Fruit fly (Drosophila melanogaster) whole organism, wandering third instar larva: ENCODE data around the gene CG5934.
A peak's percentile ranks its signal among the peaks of the same experiment; 100 is the strongest.

ENCODE experiments used
- Abd-B ChIP-seq: fragments of >200 bp; optimal IDR thresholded peaks from 2 replicates; lab custom pipeline; 2017; ENCODE audit warnings: missing biosample characterization, missing genetic modification characterization
- CG9705 ChIP-seq: fragments of 200-800 bp; sonication (Bioruptor generic); optimal IDR thresholded peaks from 2 replicates; lab custom pipeline; 2018; ENCODE audit warnings: missing biosample characterization, mild to moderate bottlenecking, missing genetic modification characterization
- CrebA ChIP-seq: fragments of 200-800 bp; sonication (Bioruptor generic); optimal IDR thresholded peaks from 2 replicates; lab custom pipeline; 2016; ENCODE audit warnings: missing biosample characterization, mild to moderate bottlenecking, missing genetic modification characterization, borderline replicate concordance
- Dfd ChIP-seq: fragments of >200 bp; optimal IDR thresholded peaks from 2 replicates; lab custom pipeline; 2017; ENCODE audit warnings: missing biosample characterization, missing genetic modification characterization
- Dif ChIP-seq: fragments of 200-275, 200-300 bp; sonication (Bioruptor generic); optimal IDR thresholded peaks from 2 replicates; lab custom pipeline; 2018; ENCODE audit warnings: missing biosample characterization, missing genetic modification characterization; ENCODE audit not compliant: partially characterized antibody
- GATAd ChIP-seq: sonication (Bioruptor generic); optimal IDR thresholded peaks from 2 replicates; lab custom pipeline; 2016; ENCODE audit warnings: missing biosample characterization, missing genetic modification characterization
- HLH106 ChIP-seq: fragments of 200-800 bp; optimal IDR thresholded peaks from 3 replicates; lab custom pipeline; 2019; ENCODE audit warnings: missing biosample characterization, mild to moderate bottlenecking, missing genetic modification characterization, moderate library complexity
- Hnf4 ChIP-seq: fragments of 200-800 bp; sonication (Bioruptor generic); optimal IDR thresholded peaks from 2 replicates; lab custom pipeline; 2016; ENCODE audit warnings: missing biosample characterization, mild to moderate bottlenecking, missing genetic modification characterization
- Hr78 ChIP-seq: fragments of >200 bp; optimal IDR thresholded peaks from 2 replicates; lab custom pipeline; 2017; ENCODE audit warnings: missing biosample characterization, missing genetic modification characterization
- Hr83 ChIP-seq: fragments of 200-300 bp; sonication (Bioruptor generic); optimal IDR thresholded peaks from 2 replicates; lab custom pipeline; 2016; ENCODE audit warnings: missing biosample characterization, mild to moderate bottlenecking, missing genetic modification characterization, moderate library complexity; ENCODE audit not compliant: poor library complexity, severe bottlenecking
- Jra ChIP-seq: sonication (Bioruptor generic); optimal IDR thresholded peaks from 2 replicates; lab custom pipeline; 2016; ENCODE audit warnings: missing biosample characterization, missing genetic modification characterization
- Mio ChIP-seq: sonication (Bioruptor generic); optimal IDR thresholded peaks from 2 replicates; lab custom pipeline; 2016; ENCODE audit warnings: missing biosample characterization, missing genetic modification characterization
- Myc ChIP-seq: fragments of >200 bp; optimal IDR thresholded peaks from 2 replicates; lab custom pipeline; 2017
- N ChIP-seq: fragments of >200 bp; optimal IDR thresholded peaks from 2 replicates; lab custom pipeline; 2018; ENCODE audit warnings: missing biosample characterization, missing external identifiers, missing genetic modification characterization
- OdsH ChIP-seq: fragments of 200-800 bp; sonication (Bioruptor generic); optimal IDR thresholded peaks from 2 replicates; lab custom pipeline; 2016; ENCODE audit warnings: missing biosample characterization, mild to moderate bottlenecking, missing genetic modification characterization
- Rel ChIP-seq, 2 experiments: fragments of 200-800 bp; sonication (Bioruptor generic) in 1 of 2; optimal IDR thresholded peaks; 2 replicates in 1 of 2; 3 replicates in 1 of 2; lab custom pipeline; 2016 to 2019; ENCODE audit warnings: mild to moderate bottlenecking in 2 of 2, missing biosample characterization in 2 of 2, missing genetic modification characterization in 2 of 2, moderate library complexity in 1 of 2
- Sp1 ChIP-seq: fragments of 200-800 bp; sonication (Bioruptor generic); optimal IDR thresholded peaks from 3 replicates; lab custom pipeline; 2019; ENCODE audit warnings: missing biosample characterization, mild to moderate bottlenecking, missing genetic modification characterization, moderate library complexity
- Vsx2 ChIP-seq: fragments of 200-300, 225-300 bp; sonication (Bioruptor generic); optimal IDR thresholded peaks from 2 replicates; lab custom pipeline; 2018; ENCODE audit warnings: missing biosample characterization, missing genetic modification characterization; ENCODE audit not compliant: partially characterized antibody
- br ChIP-seq: fragments of 200-800 bp; sonication (Bioruptor generic); optimal IDR thresholded peaks from 2 replicates; lab custom pipeline; 2016; ENCODE audit warnings: missing biosample characterization, missing genetic modification characterization
- brk ChIP-seq: fragments of 200-800 bp; sonication (Bioruptor generic); optimal IDR thresholded peaks from 2 replicates; lab custom pipeline; 2016; ENCODE audit warnings: missing biosample characterization, mild to moderate bottlenecking, missing genetic modification characterization
- dmrt93B ChIP-seq: fragments of 200-800 bp; sonication (Bioruptor generic); optimal IDR thresholded peaks from 2 replicates; lab custom pipeline; 2018; ENCODE audit warnings: missing biosample characterization, mild to moderate bottlenecking, missing genetic modification characterization
- dsf ChIP-seq: sonication (Bioruptor generic); optimal IDR thresholded peaks from 2 replicates; lab custom pipeline; 2016; ENCODE audit warnings: missing biosample characterization, missing genetic modification characterization, borderline replicate concordance
- ey ChIP-seq: fragments of 200-800 bp; sonication (Bioruptor generic); optimal IDR thresholded peaks from 2 replicates; lab custom pipeline; 2016; ENCODE audit warnings: missing biosample characterization, missing genetic modification characterization
- foxo ChIP-seq, 2 experiments: fragments of 200-800 bp; sonication (Bioruptor generic); optimal IDR thresholded peaks; 2 replicates in 1 of 2; 3 replicates in 1 of 2; lab custom pipeline; 2016 to 2017; ENCODE audit warnings: missing biosample characterization in 2 of 2, missing genetic modification characterization in 2 of 2
- fru ChIP-seq: fragments of 200-800 bp; sonication (Bioruptor generic); optimal IDR thresholded peaks from 3 replicates; lab custom pipeline; 2016; ENCODE audit warnings: missing biosample characterization, mild to moderate bottlenecking, missing genetic modification characterization
- h ChIP-seq: fragments of 200-800 bp; sonication (Bioruptor generic); optimal IDR thresholded peaks from 3 replicates; lab custom pipeline; 2016; ENCODE audit warnings: missing biosample characterization, mild to moderate bottlenecking, missing genetic modification characterization
- jim ChIP-seq: fragments of 175-275, 200-325 bp; sonication (Bioruptor generic); optimal IDR thresholded peaks from 2 replicates; lab custom pipeline; 2016; ENCODE audit warnings: missing biosample characterization, mild to moderate bottlenecking, missing genetic modification characterization
- lola ChIP-seq: fragments of >200 bp; optimal IDR thresholded peaks from 2 replicates; lab custom pipeline; 2017; ENCODE audit warnings: missing biosample characterization, missing genetic modification characterization
- pan ChIP-seq: fragments of >200 bp; optimal IDR thresholded peaks from 2 replicates; lab custom pipeline; 2017
- psq ChIP-seq: fragments of 200-800 bp; sonication (Bioruptor generic); optimal IDR thresholded peaks from 3 replicates; lab custom pipeline; 2017; ENCODE audit warnings: missing biosample characterization, mild to moderate bottlenecking, missing genetic modification characterization, moderate library complexity
- rgr ChIP-seq: fragments of 200-800 bp; sonication (Bioruptor generic); optimal IDR thresholded peaks from 3 replicates; lab custom pipeline; 2016; ENCODE audit warnings: missing biosample characterization, mild to moderate bottlenecking, missing genetic modification characterization
- sv ChIP-seq: fragments of 200-800 bp; sonication (Bioruptor generic); optimal IDR thresholded peaks from 3 replicates; lab custom pipeline; 2016; ENCODE audit warnings: missing biosample characterization, missing genetic modification characterization
- tai ChIP-seq: sonication (Bioruptor generic); optimal IDR thresholded peaks from 2 replicates; lab custom pipeline; 2016; ENCODE audit warnings: missing biosample characterization, missing genetic modification characterization
- usp ChIP-seq: fragments of >200 bp; optimal IDR thresholded peaks from 2 replicates; lab custom pipeline; 2017; ENCODE audit warnings: missing biosample characterization, missing genetic modification characterization
- woc ChIP-seq: sonication (Bioruptor generic); optimal IDR thresholded peaks from 2 replicates; lab custom pipeline; 2016; ENCODE audit warnings: missing biosample characterization, mild to moderate bottlenecking, missing genetic modification characterization

Gene CG5934

DNA sequence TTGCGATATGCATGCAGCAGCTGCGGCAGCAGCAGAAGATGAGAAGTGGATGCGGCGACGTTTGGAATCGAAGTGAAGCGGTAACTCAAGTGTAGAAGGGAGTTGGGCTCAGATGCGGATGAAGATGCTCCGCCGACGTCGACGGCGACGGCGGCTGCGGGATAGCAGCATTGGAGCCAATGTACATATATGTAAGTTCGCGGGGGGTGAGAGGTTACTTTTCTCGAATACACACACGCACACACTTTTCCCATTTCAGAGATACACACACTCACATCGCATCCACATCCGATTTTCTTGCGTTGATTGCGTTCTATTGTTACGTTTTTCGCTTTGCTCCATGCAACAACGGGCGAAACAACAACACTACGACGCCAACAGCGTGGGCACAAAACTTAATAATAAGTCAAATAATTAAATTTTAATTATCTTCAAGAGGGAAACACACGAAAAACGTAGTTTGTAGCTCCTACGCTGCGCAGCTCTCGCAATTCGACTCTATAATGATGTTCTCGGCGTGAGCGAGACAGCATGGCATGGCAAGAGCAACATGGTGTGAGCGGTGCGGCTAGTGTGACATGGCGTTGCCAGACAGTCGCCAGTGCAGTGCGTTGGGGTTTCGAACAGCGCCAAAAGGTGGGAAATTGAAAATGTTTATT, 28.6 kb upstream of the CG5934 start, which contains the start of gene CG18766:
CG18766 (minus strand) TSS at position 508 of the 659 bp plus-strand sequence.
- TF ChIP-seq Dfd (GFP tag; lab: Kevin White, UChicago) (no peak), br (GFP tag; lab: Kevin White, UChicago) (peak; percentile 13), Hr83 (peak; percentile 79), foxo (GFP tag; optimal IDR thresholded peaks at IDR 0.05; lab: Kevin White, UChicago) (peak in 1 of 2 experiments; percentile 49), CG9705 (GFP tag; lab: Kevin White, UChicago) (no peak), HLH106 (tag; lab: Kevin White, UChicago) (peak; percentile 20), dsf (no peak), Abd-B (no peak), psq (peak; percentile 33), rgr (peak; percentile 31), OdsH (GFP tag; lab: Kevin White, UChicago) (peak; percentile 3), Vsx2 (GFP tag; lab: Kevin White, UChicago) (peak; percentile 21), fru (peak; percentile 6), h (GFP tag; lab: Kevin White, UChicago) (peak; percentile 31), GATAd (no peak), CrebA (GFP tag; lab: Kevin White, UChicago) (no peak), N (peak; percentile 32), Dif (GFP tag; lab: Kevin White, UChicago) (peak; percentile 66), Myc (no peak), Rel (GFP tag; optimal IDR thresholded peaks at IDR 0.05; lab: Kevin White, UChicago) (peak; percentile 50), Rel (tag; optimal IDR thresholded peaks at IDR 0.05; lab: Kevin White, UChicago) (peak; percentile 67), ey (GFP tag; lab: Kevin White, UChicago) (peak; percentile 32)

DNA sequence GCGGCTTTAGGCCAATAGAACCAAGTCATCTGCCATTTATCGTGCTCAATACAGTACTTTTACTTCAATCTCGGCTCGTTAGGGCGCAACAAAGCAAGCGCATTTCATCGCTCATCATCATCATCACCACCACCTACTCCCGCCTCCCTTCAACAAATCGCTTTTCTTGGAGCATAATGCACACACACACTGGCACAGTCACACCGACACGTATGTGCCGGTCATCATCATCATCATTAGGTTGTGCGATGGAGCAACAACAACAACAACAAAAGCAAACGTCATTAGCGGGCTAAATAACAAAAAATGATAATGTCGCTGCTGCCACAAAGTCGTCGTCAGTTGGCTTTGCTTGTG, 28.1 kb upstream of the CG5934 start:
- TF ChIP-seq jim, result no peak
- TF ChIP-seq GATAd, result no peak
- no peak for TF ChIP-seq CrebA (GFP tag; lab: Kevin White, UChicago)
- peak in 1 of 2 experiments; percentile 18 for TF ChIP-seq foxo (GFP tag; optimal IDR thresholded peaks at IDR 0.05; lab: Kevin White, UChicago)
- peak; percentile 8 for TF ChIP-seq rgr
- no peak for TF ChIP-seq Jra

DNA sequence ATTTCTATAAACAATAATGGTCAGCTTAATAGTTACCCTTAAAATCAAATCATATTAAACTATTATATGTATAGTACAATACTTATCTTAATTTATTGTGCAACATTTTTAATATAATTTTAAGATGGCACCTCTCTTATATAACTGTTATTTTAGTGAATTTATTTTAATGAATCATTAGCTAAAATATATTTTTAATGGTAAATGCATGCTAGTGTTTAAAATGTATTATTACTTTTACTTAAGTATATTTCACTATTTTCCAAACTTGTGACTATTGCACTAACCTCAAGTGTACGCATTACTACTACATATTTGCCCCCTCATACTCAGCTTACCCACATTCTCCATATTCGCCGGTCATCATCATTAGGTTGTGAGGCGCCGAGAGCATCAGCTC, 27.2 kb upstream of the CG5934 start:
- no peak for TF ChIP-seq fru
- no peak for TF ChIP-seq usp (GFP tag; lab: Kevin White, UChicago)
- no peak for TF ChIP-seq lola (GFP tag; lab: Kevin White, UChicago)
- no peak for TF ChIP-seq Hr78 (GFP tag; lab: Kevin White, UChicago)
- peak in 1 of 2 experiments; percentile 46 for TF ChIP-seq foxo (GFP tag; optimal IDR thresholded peaks at IDR 0.05; lab: Kevin White, UChicago)
- TF ChIP-seq OdsH (GFP tag; lab: Kevin White, UChicago), result peak; percentile 45
- no peak for TF ChIP-seq brk (GFP tag; lab: Kevin White, UChicago)
- no peak for TF ChIP-seq br (GFP tag; lab: Kevin White, UChicago)
- no peak for TF ChIP-seq Rel (GFP tag; optimal IDR thresholded peaks at IDR 0.05; lab: Kevin White, UChicago)
- no peak for TF ChIP-seq Rel (tag; optimal IDR thresholded peaks at IDR 0.05; lab: Kevin White, UChicago)
- no peak for TF ChIP-seq sv
- no peak for TF ChIP-seq dmrt93B (GFP tag; lab: Kevin White, UChicago)
- TF ChIP-seq Dfd (GFP tag; lab: Kevin White, UChicago), result no peak
- no peak for TF ChIP-seq CG9705 (GFP tag; lab: Kevin White, UChicago)
- TF ChIP-seq psq, result peak; percentile 37
- peak; percentile 50 for TF ChIP-seq Sp1 (GFP tag; lab: Kevin White, UChicago)
- no peak for TF ChIP-seq Jra
- TF ChIP-seq rgr, result peak; percentile 47
- TF ChIP-seq HLH106 (tag; lab: Kevin White, UChicago), result peak; percentile 56
- TF ChIP-seq h (GFP tag; lab: Kevin White, UChicago), result peak; percentile 21
- TF ChIP-seq Mio, result no peak
- TF ChIP-seq tai, result no peak

- TF ChIP-seq HLH106 (tag; lab: Kevin White, UChicago), result no peak
- TF ChIP-seq pan (lab: Kevin White, UChicago), result no peak
- TF ChIP-seq Jra, result no peak
- TF ChIP-seq Sp1 (GFP tag; lab: Kevin White, UChicago), result no peak
- no peak for TF ChIP-seq ey (GFP tag; lab: Kevin White, UChicago)
- TF ChIP-seq woc (GFP tag; lab: Kevin White, UChicago), result no peak
- no peak for TF ChIP-seq Hnf4 (GFP tag; lab: Kevin White, UChicago)
- no peak for TF ChIP-seq OdsH (GFP tag; lab: Kevin White, UChicago)
- TF ChIP-seq fru, result no peak
- TF ChIP-seq tai, result no peak
- no peak for TF ChIP-seq jim
- TF ChIP-seq psq, result no peak
- TF ChIP-seq sv, result no peak
- no peak for TF ChIP-seq Mio
- TF ChIP-seq Rel (GFP tag; optimal IDR thresholded peaks at IDR 0.05; lab: Kevin White, UChicago), result no peak
- no peak for TF ChIP-seq Rel (tag; optimal IDR thresholded peaks at IDR 0.05; lab: Kevin White, UChicago)
- TF ChIP-seq Abd-B, result no peak
- TF ChIP-seq br (GFP tag; lab: Kevin White, UChicago), result no peak
- TF ChIP-seq Hr83, result no peak
- TF ChIP-seq brk (GFP tag; lab: Kevin White, UChicago), result no peak
These were observed 25.6 kb upstream of the CG5934 start, which contains the start of gene CG5984 for dm6 chr3R:27247892-27248291. CG5984 (minus strand) TSS chr3R:27247992.
